Fruit fly (Drosophila melanogaster): ENCODE measurements around the gene RpL3.

RpL3 gene

dm6 chr3R:11200042-11200884 is 21.4 kb upstream of the RpL3 start (continued):
- TF ChIP-seq CG31365 (tag; optimal IDR thresholded peaks at IDR 0.05) (no peak), dysf (GFP tag; IDR thresholded peaks at IDR 0.05) (no peak), CG17359 (tag; optimal IDR thresholded peaks at IDR 0.05) (no peak), gem (tag; optimal IDR thresholded peaks at IDR 0.05) (no peak), Camta (GFP tag; optimal IDR thresholded peaks at IDR 0.05) (no peak), pan (optimal IDR thresholded peaks at IDR 0.05) (no peak), pan (GFP tag; optimal IDR thresholded peaks at IDR 0.05 in 1 of 2, IDR thresholded peaks at IDR 0.05 in 1 of 2) (no peak), CG1647 (GFP tag; optimal IDR thresholded peaks at IDR 0.05) (no peak), HmgZ (tag; optimal IDR thresholded peaks at IDR 0.05) (peak; percentile 48), H2.0 (GFP tag; IDR thresholded peaks at IDR 0.05) (no peak), CG8089 (GFP tag; optimal IDR thresholded peaks at IDR 0.05) (no peak), CG1602 (GFP tag; optimal IDR thresholded peaks at IDR 0.05) (no peak), CG4328 (GFP tag; optimal IDR thresholded peaks at IDR 0.05) (no peak), CG12071 (GFP tag; optimal IDR thresholded peaks at IDR 0.05) (peak; percentile 2), Rfx (GFP tag; IDR thresholded peaks at IDR 0.05) (no peak), zfh1 (GFP tag; IDR thresholded peaks at IDR 0.05) (no peak), CG11456 (GFP tag; IDR thresholded peaks at IDR 0.05) (0 out of 3 replicates have a peak, but pooled peaks have one; percentile 36), CG6254 (GFP tag; optimal IDR thresholded peaks at IDR 0.05) (no peak), corto (GFP tag; optimal IDR thresholded peaks at IDR 0.05) (no peak), fd102C (GFP tag; optimal IDR thresholded peaks at IDR 0.05) (no peak), Hr39 (optimal IDR thresholded peaks at IDR 0.05) (no peak), Drgx (GFP tag; IDR thresholded peaks at IDR 0.05) (no peak), CG4854 (GFP tag; optimal IDR thresholded peaks at IDR 0.05) (no peak), lilli (GFP tag; optimal IDR thresholded peaks at IDR 0.05) (no peak), klu (GFP tag; IDR thresholded peaks at IDR 0.05) (no peak), CG33557 (GFP tag; optimal IDR thresholded peaks at IDR 0.05) (no peak), org-1 (GFP tag; optimal IDR thresholded peaks at IDR 0.05) (no peak), ara (GFP tag; IDR thresholded peaks at IDR 0.05) (no peak), CG7786 (GFP tag; optimal IDR thresholded peaks at IDR 0.05) (no peak), oc (tag; optimal IDR thresholded peaks at IDR 0.05) (no peak), CG9797 (GFP tag; optimal IDR thresholded peaks at IDR 0.05) (no peak), grau (tag; optimal IDR thresholded peaks at IDR 0.05) (no peak), CG15601 (tag; optimal IDR thresholded peaks at IDR 0.05) (no peak), nom (GFP tag; optimal IDR thresholded peaks at IDR 0.05) (peak; percentile 1), Sox100B (GFP tag; optimal IDR thresholded peaks at IDR 0.05) (peak; percentile 30), stc (GFP tag; IDR thresholded peaks at IDR 0.05) (0 out of 2 replicates have a peak, but pooled peaks have one; percentile 16), CG4282 (GFP tag; optimal IDR thresholded peaks at IDR 0.05) (no peak), Mes4 (GFP tag; optimal IDR thresholded peaks at IDR 0.05) (no peak), kah (GFP tag; optimal IDR thresholded peaks at IDR 0.05) (no peak), crc (GFP tag; optimal IDR thresholded peaks at IDR 0.05) (no peak), CG10274 (GFP tag; optimal IDR thresholded peaks at IDR 0.05) (no peak), CG17802 (tag; optimal IDR thresholded peaks at IDR 0.05) (no peak), BtbVII (GFP tag; optimal IDR thresholded peaks at IDR 0.05) (no peak), Kr (GFP tag; optimal IDR thresholded peaks at IDR 0.05) (no peak), exex (tag; optimal IDR thresholded peaks at IDR 0.05) (no peak), danr (GFP tag; IDR thresholded peaks at IDR 0.05) (no peak), CG14667 (GFP tag; IDR thresholded peaks at IDR 0.05) (no peak), ems (GFP tag; optimal IDR thresholded peaks at IDR 0.05) (no peak), Ssrp (tag; optimal IDR thresholded peaks at IDR 0.05) (no peak), Chrac-16 (GFP tag; optimal IDR thresholded peaks at IDR 0.05) (no peak), dmrt99B (tag; optimal IDR thresholded peaks at IDR 0.05) (no peak)
